Fruit fly (Drosophila melanogaster) whole organism, prepupa: ENCODE data around the gene CG13995.

Experiments
- CG11294 ChIP-seq: fragments of 200-800 bp; sonication (Bioruptor generic); IDR thresholded peaks from 2 replicates; pipeline ENCODE4 v1.3.6; 2022; ENCODE audit warnings: missing biosample characterization, missing genetic modification characterization
- CG6276 ChIP-seq: fragments of 200-800 bp; sonication (Bioruptor generic); optimal IDR thresholded peaks from 2 replicates; lab custom pipeline; 2017; ENCODE audit warnings: missing biosample characterization, mild to moderate bottlenecking, missing genetic modification characterization
- cyc ChIP-seq: fragments of 200-800 bp; sonication (Bioruptor generic); optimal IDR thresholded peaks from 3 replicates; lab custom pipeline; 2016; ENCODE audit warnings: missing biosample characterization, missing genetic modification characterization

DNA sequence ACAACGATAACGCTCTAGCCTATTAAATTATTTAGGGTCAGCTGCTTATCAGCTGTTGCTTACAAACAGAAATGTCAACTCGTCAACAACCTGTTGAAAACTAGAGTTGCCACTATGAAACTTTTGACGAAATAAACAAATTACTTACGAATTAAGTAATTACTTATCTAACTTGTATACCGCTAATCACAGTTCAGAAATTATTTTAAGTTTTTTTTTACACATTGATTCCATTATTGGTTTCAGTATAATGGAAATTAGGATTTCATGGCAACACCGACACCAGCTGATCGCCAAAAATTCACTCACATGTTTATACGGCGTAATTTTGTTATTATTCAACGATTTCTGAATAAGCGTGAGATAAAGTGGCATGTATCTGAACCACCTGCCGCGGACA lies 16.3 kb upstream of the CG13995 start, which contains the start of the genes CG9117 and CG31643:
- TF ChIP-seq CG11294 (GFP tag; lab: Robert Waterston, UW) (no peak), cyc (peak; percentile 67), CG6276 (GFP tag; lab: Kevin White, UChicago) (no peak)
